Fruit fly (Drosophila melanogaster): ENCODE measurements around the gene NK7.1.

NK7.1 gene

DNA sequence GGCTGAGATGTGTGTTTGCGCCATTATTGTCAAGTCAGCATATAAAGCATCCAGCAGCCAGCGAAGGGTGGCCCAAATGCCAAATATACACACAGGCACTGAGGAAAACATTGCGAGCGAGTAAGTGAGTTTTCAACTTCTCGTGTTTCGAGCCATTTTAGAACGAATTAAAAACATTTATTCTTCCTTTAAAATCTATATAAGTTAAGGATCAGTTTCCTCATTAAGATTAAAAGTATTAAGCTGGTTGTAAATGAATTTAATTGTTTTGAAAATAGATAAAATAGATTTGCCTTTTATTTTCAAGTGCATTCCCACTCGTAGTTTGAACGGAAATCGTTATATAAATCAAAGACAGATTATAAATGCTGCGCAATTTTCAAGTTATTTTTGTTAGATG is 21.3 kb downstream of the NK7.1 start:
- TF ChIP-seq Mnt (GFP tag; optimal IDR thresholded peaks at IDR 0.05): no peak

DNA sequence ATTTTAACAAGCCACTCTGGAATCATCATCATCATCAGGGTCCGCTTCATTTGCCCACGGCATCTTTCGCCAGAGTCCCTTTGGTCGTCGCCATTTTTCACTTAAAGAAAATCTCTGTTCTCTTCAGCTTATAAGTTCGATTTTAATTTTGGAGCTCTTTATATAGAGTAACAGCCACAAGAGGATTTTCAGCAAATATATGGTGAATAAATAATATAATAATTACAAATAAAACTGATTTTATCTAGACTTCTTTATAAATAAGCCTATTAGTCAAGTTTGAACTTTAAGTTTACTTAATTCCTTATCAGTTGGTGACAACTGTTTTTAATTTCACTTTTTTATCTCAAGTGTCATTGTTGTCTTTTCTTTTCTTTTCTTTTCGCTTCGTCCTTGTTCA is 24.3 kb downstream of the NK7.1 start:
- TF ChIP-seq kay (GFP tag; ENCODE audit: borderline replicate concordance): peak; percentile 3
- TF ChIP-seq ovo (GFP tag; optimal IDR thresholded peaks at IDR 0.05): no peak

DNA sequence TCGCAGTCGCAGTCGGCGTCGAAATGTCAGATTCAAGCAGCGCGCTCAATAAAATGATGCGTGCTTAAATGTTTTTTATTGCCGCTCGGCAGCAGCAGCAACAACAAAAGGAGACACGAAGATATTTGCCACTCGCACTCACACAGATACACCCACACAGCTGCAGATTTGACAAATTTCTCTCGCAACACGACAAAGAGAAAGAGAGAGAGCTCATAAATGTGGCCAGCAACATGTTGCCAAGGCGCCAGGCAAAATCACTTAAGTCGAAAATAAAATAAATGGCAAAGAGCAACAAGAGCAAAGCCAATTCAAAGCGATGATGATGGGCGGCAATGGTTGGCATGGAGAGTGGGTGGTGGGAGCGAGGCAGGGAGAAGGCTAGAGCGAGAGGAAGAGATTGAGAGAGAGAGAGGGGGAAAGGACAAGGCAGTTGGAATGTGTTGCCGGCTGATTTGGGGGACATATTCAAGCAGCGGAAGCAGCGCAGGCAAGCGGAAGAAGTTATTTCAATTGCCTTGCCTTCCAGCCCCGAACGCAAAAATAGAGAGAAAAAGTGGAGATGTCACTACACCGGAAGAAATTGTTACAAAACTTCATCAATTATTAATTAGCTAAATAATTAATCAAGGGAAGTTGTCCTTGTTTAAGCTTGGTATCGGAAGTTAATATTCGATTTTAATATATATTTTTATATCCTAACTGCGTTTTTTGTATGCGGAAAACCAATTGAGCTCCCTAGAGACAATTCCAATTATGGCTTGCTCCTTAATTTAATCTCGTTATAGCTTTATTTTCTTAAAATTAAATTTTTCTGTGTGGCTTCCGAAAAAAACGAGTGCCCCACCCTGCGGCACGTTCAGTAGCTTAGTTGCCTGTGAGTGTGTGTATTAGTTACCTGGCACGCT is 25.7 kb downstream of the NK7.1 start:
- TF ChIP-seq toe (GFP tag; optimal IDR thresholded peaks at IDR 0.05) (no peak), CG7101 (tag; optimal IDR thresholded peaks at IDR 0.05) (no peak), ovo (GFP tag; optimal IDR thresholded peaks at IDR 0.05) (no peak), CG33017 (tag; optimal IDR thresholded peaks at IDR 0.05) (no peak), tj (GFP tag; optimal IDR thresholded peaks at IDR 0.05) (peak; percentile 27), CG7045 (GFP tag; optimal IDR thresholded peaks at IDR 0.05) (no peak), cnc (optimal IDR thresholded peaks at IDR 0.05) (no peak), CG14711 (tag; optimal IDR thresholded peaks at IDR 0.05) (no peak), bab1 (GFP tag; optimal IDR thresholded peaks at IDR 0.05) (peak; percentile 3), CG11617 (GFP tag; optimal IDR thresholded peaks at IDR 0.05) (no peak), kay (GFP tag; ENCODE audit: borderline replicate concordance) (peak; percentile 46), Crg-1 (GFP tag; optimal IDR thresholded peaks at IDR 0.05) (no peak), CG1620 (GFP tag; optimal IDR thresholded peaks at IDR 0.05) (no peak)

DNA sequence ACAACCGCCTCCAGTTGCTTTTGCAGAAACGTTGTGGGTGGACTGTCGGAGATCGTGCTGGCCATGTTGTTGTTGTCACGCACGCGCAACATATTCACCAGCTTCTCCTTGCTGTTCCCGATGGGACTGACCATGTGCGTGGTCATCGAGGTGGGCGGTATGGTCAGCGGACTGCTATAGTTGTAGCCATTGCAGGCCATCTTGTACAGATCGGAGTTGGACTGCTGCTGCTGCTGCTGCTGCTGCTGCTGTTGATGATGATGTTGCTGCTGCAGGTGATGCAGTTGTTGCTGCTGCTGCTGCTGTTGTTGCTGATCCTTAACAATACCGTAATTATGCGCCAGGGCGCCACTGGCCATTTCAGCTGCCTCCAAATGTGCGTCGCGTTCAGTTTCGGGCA is 28.0 kb downstream of the NK7.1 start:
- no peak for TF ChIP-seq pad (GFP tag; optimal IDR thresholded peaks at IDR 0.05)
- no peak for TF ChIP-seq ovo (GFP tag; optimal IDR thresholded peaks at IDR 0.05)
- TF ChIP-seq cnc (optimal IDR thresholded peaks at IDR 0.05): no peak
- TF ChIP-seq kay (GFP tag; ENCODE audit: borderline replicate concordance): no peak

DNA sequence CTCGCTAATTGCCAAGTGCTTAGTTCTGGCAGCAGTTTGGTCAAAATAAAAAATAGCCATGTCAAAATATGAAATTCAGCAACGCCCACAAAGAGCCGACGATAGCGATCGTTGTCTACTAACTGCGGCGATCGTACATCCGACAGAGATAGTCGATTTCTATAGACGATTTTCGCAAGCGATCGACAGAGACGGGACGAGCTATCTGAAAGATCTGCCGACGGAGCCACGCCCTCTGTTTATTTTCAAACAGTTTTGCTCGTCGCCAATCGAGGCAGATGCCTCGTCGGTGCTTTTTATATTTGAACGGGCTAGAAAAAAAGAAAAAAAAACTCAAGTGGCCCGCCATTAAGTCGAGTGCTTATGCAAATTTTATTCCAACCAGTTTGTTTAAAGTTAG is 37.2 kb downstream of the NK7.1 start:
- TF ChIP-seq tj (GFP tag; optimal IDR thresholded peaks at IDR 0.05) (peak; percentile 49), CG14711 (tag; optimal IDR thresholded peaks at IDR 0.05) (no peak)

DNA sequence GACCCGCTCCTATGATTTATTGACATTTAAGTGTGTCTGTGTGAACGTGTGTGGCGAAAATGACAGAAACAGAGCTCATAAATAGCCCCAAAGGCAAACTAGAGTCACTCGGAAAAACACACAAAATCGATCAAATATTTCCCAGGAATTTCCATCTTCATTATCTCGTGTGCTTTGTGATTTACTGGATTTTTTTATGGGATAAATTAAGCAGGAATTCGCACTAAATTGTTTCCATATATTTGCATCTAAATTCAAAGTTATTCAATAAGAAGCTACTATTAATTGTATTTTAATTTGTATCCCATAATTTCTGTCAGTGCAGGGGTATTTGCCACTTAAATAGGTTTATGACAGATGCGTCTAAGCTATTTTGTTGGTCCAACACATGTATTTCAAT is 40.0 kb downstream of the NK7.1 start:
- TF ChIP-seq Hr96 (GFP tag; optimal IDR thresholded peaks at IDR 0.05): no peak
- TF ChIP-seq pad (GFP tag; optimal IDR thresholded peaks at IDR 0.05): no peak
- no peak for TF ChIP-seq CG7045 (GFP tag; optimal IDR thresholded peaks at IDR 0.05)
- TF ChIP-seq CG5204 (GFP tag; optimal IDR thresholded peaks at IDR 0.05): no peak
- no peak for TF ChIP-seq CG11617 (GFP tag; optimal IDR thresholded peaks at IDR 0.05)
- TF ChIP-seq Crg-1 (GFP tag; optimal IDR thresholded peaks at IDR 0.05): no peak
- no peak for TF ChIP-seq CG1620 (GFP tag; optimal IDR thresholded peaks at IDR 0.05)
- TF ChIP-seq ovo (GFP tag; optimal IDR thresholded peaks at IDR 0.05): no peak
- TF ChIP-seq CG7101 (tag; optimal IDR thresholded peaks at IDR 0.05): no peak
- TF ChIP-seq Mnt (GFP tag; optimal IDR thresholded peaks at IDR 0.05): no peak
- no peak for TF ChIP-seq CG33017 (tag; optimal IDR thresholded peaks at IDR 0.05)
- no peak for TF ChIP-seq CG12768 (GFP tag; optimal IDR thresholded peaks at IDR 0.05)
- no peak for TF ChIP-seq Clk (GFP tag; optimal IDR thresholded peaks at IDR 0.05)
- TF ChIP-seq CG14711 (tag; optimal IDR thresholded peaks at IDR 0.05): no peak
- TF ChIP-seq toe (GFP tag; optimal IDR thresholded peaks at IDR 0.05): no peak
- no peak for TF ChIP-seq kay (GFP tag; ENCODE audit: borderline replicate concordance)

DNA sequence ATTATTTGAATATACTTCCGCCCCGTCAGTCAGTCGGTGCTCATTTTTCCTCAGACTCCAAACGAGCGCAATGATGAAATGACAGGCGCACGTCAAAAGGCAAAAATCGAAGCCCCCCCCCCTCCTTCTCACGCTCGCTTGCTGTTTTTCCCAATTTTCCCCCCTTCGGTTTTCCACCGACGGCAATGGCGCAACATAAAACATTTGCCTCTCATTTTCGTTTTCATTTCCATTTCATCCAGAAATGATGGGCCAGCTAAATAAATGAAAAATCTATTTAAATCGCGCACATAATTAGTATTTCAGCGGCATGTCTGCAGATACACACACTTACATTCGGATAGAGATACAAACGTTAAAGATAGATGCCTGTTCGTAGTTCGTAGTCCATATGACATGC is 41.3 kb downstream of the NK7.1 start:
- no peak for TF ChIP-seq CG7045 (GFP tag; optimal IDR thresholded peaks at IDR 0.05)
- TF ChIP-seq bab1 (GFP tag; optimal IDR thresholded peaks at IDR 0.05): no peak
- no peak for TF ChIP-seq pad (GFP tag; optimal IDR thresholded peaks at IDR 0.05)
- TF ChIP-seq tj (GFP tag; optimal IDR thresholded peaks at IDR 0.05): no peak
- TF ChIP-seq CG1620 (GFP tag; optimal IDR thresholded peaks at IDR 0.05): no peak
- no peak for TF ChIP-seq Hr96 (GFP tag; optimal IDR thresholded peaks at IDR 0.05)
- no peak for TF ChIP-seq CG5204 (GFP tag; optimal IDR thresholded peaks at IDR 0.05)
- TF ChIP-seq kay (GFP tag; ENCODE audit: borderline replicate concordance): no peak
- no peak for TF ChIP-seq Mnt (GFP tag; optimal IDR thresholded peaks at IDR 0.05)
- no peak for TF ChIP-seq CG33017 (tag; optimal IDR thresholded peaks at IDR 0.05)
- no peak for TF ChIP-seq cnc (optimal IDR thresholded peaks at IDR 0.05)
- TF ChIP-seq ovo (GFP tag; optimal IDR thresholded peaks at IDR 0.05): no peak

DNA sequence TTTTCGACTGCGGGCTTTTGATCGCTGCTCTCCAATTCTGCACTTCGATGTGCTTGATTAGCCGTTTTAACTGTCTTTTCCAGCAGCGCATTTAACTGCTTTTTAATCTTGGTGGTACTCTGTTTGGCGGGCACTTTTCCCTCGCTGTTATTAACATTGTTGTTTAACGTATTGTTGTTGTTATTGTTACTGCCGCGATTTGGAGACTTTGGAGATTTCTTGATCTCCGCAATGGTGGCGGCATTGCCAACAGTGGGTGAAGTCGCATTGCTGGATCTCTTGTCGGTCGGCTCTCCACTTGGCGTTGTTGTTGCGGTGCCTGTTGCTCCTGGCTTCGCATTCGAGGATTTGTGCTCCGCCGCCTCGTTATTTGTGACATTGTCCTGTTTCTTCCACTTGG is 42.1 kb downstream of the NK7.1 start:
- no peak for TF ChIP-seq pad (GFP tag; optimal IDR thresholded peaks at IDR 0.05)
- TF ChIP-seq cnc (optimal IDR thresholded peaks at IDR 0.05): no peak
- no peak for TF ChIP-seq cic (GFP tag; optimal IDR thresholded peaks at IDR 0.05)
- no peak for TF ChIP-seq Hr96 (GFP tag; optimal IDR thresholded peaks at IDR 0.05)

Measured in whole organism, adult.